Fruit fly (Drosophila melanogaster) whole organism, pupa: ENCODE data around the gene dwg.

Source experiments
- CG10348 ChIP-seq: fragments of 200-800 bp; sonication (Bioruptor generic); IDR thresholded peaks from 2 replicates; pipeline ENCODE4 v1.3.6; 2022; ENCODE audit warnings: missing biosample characterization, missing genetic modification characterization
- CG12605 ChIP-seq: fragments of 200-800 bp; sonication (Bioruptor generic); IDR thresholded peaks from 2 replicates; pipeline ENCODE4 v1.3.6; 2022; ENCODE audit warnings: missing biosample characterization, missing genetic modification characterization
- CG13204 ChIP-seq: fragments of 200-800 bp; sonication (Bioruptor generic); optimal IDR thresholded peaks from 2 replicates; lab custom pipeline; 2018; ENCODE audit warnings: missing biosample characterization, mild to moderate bottlenecking, missing genetic modification characterization, moderate library complexity
- CG14655 ChIP-seq: fragments of 200-800 bp; sonication (Bioruptor generic); optimal IDR thresholded peaks from 3 replicates; lab custom pipeline; 2017; ENCODE audit warnings: mild to moderate bottlenecking, missing biosample characterization, missing genetic modification reagents, missing genetic modification characterization
- CG15710 ChIP-seq: fragments of 200-800 bp; sonication (Bioruptor generic); optimal IDR thresholded peaks from 2 replicates; lab custom pipeline; 2018; ENCODE audit warnings: missing biosample characterization, mild to moderate bottlenecking, missing genetic modification characterization, moderate library complexity
- CG17806 ChIP-seq: fragments of 200-800 bp; sonication (Bioruptor generic); optimal IDR thresholded peaks from 2 replicates; lab custom pipeline; 2018; ENCODE audit warnings: missing biosample characterization, mild to moderate bottlenecking, missing genetic modification characterization, moderate library complexity
- CG32121 ChIP-seq: fragments of 200-800 bp; sonication (Bioruptor generic); IDR thresholded peaks from 2 replicates; pipeline ENCODE4 v1.3.6; 2022; ENCODE audit warnings: missing biosample characterization, missing genetic modification characterization
- CG34367 ChIP-seq: fragments of 200-800 bp; sonication (Bioruptor generic); optimal IDR thresholded peaks from 2 replicates; lab custom pipeline; 2018; ENCODE audit warnings: missing biosample characterization, mild to moderate bottlenecking, missing genetic modification characterization
- CG4496 ChIP-seq: fragments of 200-800 bp; sonication (Bioruptor generic); IDR thresholded peaks from 3 replicates; pipeline ENCODE4 v1.3.6; 2022; ENCODE audit warnings: missing biosample characterization, missing genetic modification characterization
- CG8159 ChIP-seq: fragments of 200-800 bp; sonication (Bioruptor generic); optimal IDR thresholded peaks from 3 replicates; lab custom pipeline; 2018; ENCODE audit warnings: missing biosample characterization, mild to moderate bottlenecking, missing genetic modification characterization, moderate library complexity
- CG8301 ChIP-seq: fragments of 200-800 bp; sonication (Bioruptor generic); optimal IDR thresholded peaks from 2 replicates; lab custom pipeline; 2018; ENCODE audit warnings: missing biosample characterization, mild to moderate bottlenecking, missing genetic modification characterization
- CG9948 ChIP-seq: fragments of 200-800 bp; sonication (Bioruptor generic); optimal IDR thresholded peaks from 2 replicates; lab custom pipeline; 2018; ENCODE audit warnings: missing biosample characterization, mild to moderate bottlenecking, missing genetic modification characterization, moderate library complexity
- D1 ChIP-seq: fragments of 200-800 bp; sonication (Bioruptor generic); optimal IDR thresholded peaks from 2 replicates; lab custom pipeline; 2018; ENCODE audit warnings: missing biosample characterization, mild to moderate bottlenecking, missing genetic modification characterization, moderate library complexity
- EcR ChIP-seq: fragments of 200-800 bp; sonication (Bioruptor generic); optimal IDR thresholded peaks from 3 replicates; lab custom pipeline; 2019; ENCODE audit warnings: missing biosample characterization, missing genetic modification characterization, mild to moderate bottlenecking, moderate library complexity, missing genetic modification reagents
- Ets98B ChIP-seq: fragments of 200-800 bp; sonication (Bioruptor generic); IDR thresholded peaks from 2 replicates; pipeline ENCODE4 v1.3.6; 2022; ENCODE audit warnings: missing biosample characterization, missing genetic modification characterization
- Pif1A ChIP-seq: fragments of 200-800 bp; sonication (Bioruptor generic); optimal IDR thresholded peaks from 3 replicates; lab custom pipeline; 2016; ENCODE audit warnings: missing biosample characterization, missing genetic modification characterization
- Pif1B ChIP-seq: fragments of 200-800 bp; sonication (Bioruptor generic); optimal IDR thresholded peaks from 3 replicates; lab custom pipeline; 2016; ENCODE audit warnings: missing biosample characterization, missing genetic modification characterization
- Snoo ChIP-seq: fragments of 200-800 bp; sonication (Bioruptor generic); optimal IDR thresholded peaks from 3 replicates; lab custom pipeline; 2017; ENCODE audit warnings: missing biosample characterization, mild to moderate bottlenecking, missing genetic modification characterization, inconsistent platforms
- fd96Ca ChIP-seq: fragments of 200-800 bp; sonication (Bioruptor generic); IDR thresholded peaks from 3 replicates; pipeline ENCODE4 v1.3.6; 2022; ENCODE audit warnings: missing biosample characterization, missing genetic modification characterization
- gl ChIP-seq: fragments of 200-800 bp; sonication (Bioruptor generic); optimal IDR thresholded peaks from 2 replicates; lab custom pipeline; 2018; ENCODE audit warnings: missing biosample characterization, mild to moderate bottlenecking, missing genetic modification characterization
- rn ChIP-seq: fragments of 200-800 bp; sonication (Bioruptor generic); IDR thresholded peaks from 2 replicates; pipeline ENCODE4 v1.3.6; 2022; ENCODE audit warnings: missing biosample characterization, missing genetic modification characterization

Gene dwg

dm6 chrX:2727506-2727905 lies at the start of gene dwg:
Gene dwg (plus strand): TSS chrX:2727698.
- no peak for TF ChIP-seq EcR
- TF ChIP-seq Snoo (tag; lab: Kevin White, UChicago): no peak

DNA sequence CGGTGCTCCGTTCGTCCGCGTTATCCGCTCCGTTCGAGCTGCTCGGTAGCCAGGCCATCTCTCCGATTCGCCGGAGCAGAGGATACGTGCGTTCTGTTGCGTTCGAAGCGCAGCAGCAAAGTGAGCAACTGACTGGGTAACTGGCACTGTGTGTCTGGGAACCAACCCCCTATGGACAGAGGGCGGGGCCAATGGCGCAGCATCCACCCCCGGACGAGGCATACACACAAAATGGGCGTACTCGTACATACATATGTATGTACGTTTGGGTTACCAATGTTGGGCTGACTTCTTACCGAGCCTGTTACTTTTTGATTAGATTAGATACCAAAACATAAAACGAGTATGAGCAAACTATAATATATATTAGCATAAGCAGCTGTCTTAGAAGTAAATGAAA lies 45.9 kb upstream of the dwg start, which contains the start of gene HLH3B:
Gene HLH3B (minus strand): TSS at position 123 of the 400 bp plus-strand sequence.
- no peak for TF ChIP-seq Pif1B (GFP tag; lab: Kevin White, UChicago)
- no peak for TF ChIP-seq CG15710
- TF ChIP-seq CG12605: no peak
- TF ChIP-seq gl: no peak
- no peak for TF ChIP-seq Snoo (tag; lab: Kevin White, UChicago)
- TF ChIP-seq CG34367 (tag; lab: Kevin White, UChicago): no peak
- TF ChIP-seq CG8301: no peak

dm6 chrX:2682832-2683231 lies 44.7 kb upstream of the dwg start, which contains the start of gene CG2652:
Gene CG2652 (minus strand): TSS chrX:2682932.
- TF ChIP-seq fd96Ca (GFP tag; lab: Robert Waterston, UW) (no peak), rn (GFP tag; lab: Robert Waterston, UW) (no peak), CG13204 (no peak), CG32121 (no peak), CG8301 (no peak), Ets98B (no peak), CG15710 (no peak), CG14655 (GFP tag; lab: Kevin White, UChicago) (no peak)
- TF ChIP-seq, all 21 proteins: peak for 0

- no peak for TF ChIP-seq CG12605
- TF ChIP-seq fd96Ca (GFP tag; lab: Robert Waterston, UW): no peak
Observed at dm6 chrX:2683926-2684325, 43.6 kb upstream of the dwg start.

- no peak for TF ChIP-seq CG32121
- TF ChIP-seq CG15710: no peak
- TF ChIP-seq EcR: peak; percentile 71
- TF ChIP-seq CG8301: no peak
- no peak for TF ChIP-seq gl
- no peak for TF ChIP-seq D1
- TF ChIP-seq Snoo (tag; lab: Kevin White, UChicago): no peak
Observed at dm6 chrX:2684442-2684841, 43.1 kb upstream of the dwg start.

- TF ChIP-seq CG4496 (GFP tag; lab: Robert Waterston, UW) (no peak), gl (no peak), CG32121 (peak; percentile 58), Pif1A (GFP tag; lab: Kevin White, UChicago) (peak; percentile 8), CG8301 (peak; percentile 3)
Observed at dm6 chrX:2685022-2685421, 42.5 kb upstream of the dwg start.

- TF ChIP-seq gl: no peak
- TF ChIP-seq D1: no peak
- no peak for TF ChIP-seq CG12605
- no peak for TF ChIP-seq CG14655 (GFP tag; lab: Kevin White, UChicago)
- TF ChIP-seq Pif1A (GFP tag; lab: Kevin White, UChicago): no peak
- no peak for TF ChIP-seq fd96Ca (GFP tag; lab: Robert Waterston, UW)
- no peak for TF ChIP-seq CG8301
- TF ChIP-seq CG10348 (GFP tag; lab: Robert Waterston, UW): no peak
Observed at dm6 chrX:2685580-2685979, 41.9 kb upstream of the dwg start, which contains the start of gene per. Gene per (plus strand): TSS chrX:2685580.

dm6 chrX:2686930-2687329 lies 40.6 kb upstream of the dwg start:
- TF ChIP-seq Ets98B (no peak), EcR (no peak), CG9948 (tag; lab: Kevin White, UChicago) (no peak), CG8159 (peak; percentile 11), CG17806 (tag; lab: Kevin White, UChicago) (no peak)
- TF ChIP-seq, all 21 proteins: peak for 1

DNA sequence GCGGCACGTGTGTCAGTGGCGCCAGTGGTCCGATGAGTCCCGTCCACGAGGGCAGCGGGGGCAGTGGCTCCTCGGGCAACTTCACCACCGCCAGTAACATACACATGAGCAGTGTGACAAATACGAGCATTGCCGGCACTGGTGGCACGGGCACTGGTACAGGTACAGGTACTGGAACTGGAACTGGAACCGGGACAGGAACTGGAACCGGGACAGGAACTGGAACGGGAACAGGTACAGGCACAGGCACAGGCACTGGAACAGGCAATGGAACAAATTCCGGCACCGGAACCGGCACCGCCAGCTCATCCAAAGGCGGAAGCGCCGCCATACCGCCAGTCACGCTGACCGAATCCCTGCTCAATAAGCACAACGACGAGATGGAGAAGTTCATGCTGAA lies 37.1 kb upstream of the dwg start:
- TF ChIP-seq CG15710 (no peak), CG9948 (tag; lab: Kevin White, UChicago) (no peak), CG17806 (tag; lab: Kevin White, UChicago) (no peak), CG8301 (no peak), CG10348 (GFP tag; lab: Robert Waterston, UW) (no peak), CG8159 (no peak), fd96Ca (GFP tag; lab: Robert Waterston, UW) (no peak), D1 (no peak), gl (no peak), Pif1A (GFP tag; lab: Kevin White, UChicago) (no peak)
